Worm (Caenorhabditis elegans) whole organism, L2 larva: Measurements from ENCODE around the gene C36C5.4.

Experiments used
- R02D3.7 ChIP-seq: fragments of 150-350 bp; optimal IDR thresholded peaks from 2 replicates; lab custom pipeline; 2014; ENCODE audit warnings: missing biosample characterization, missing genetic modification characterization
- ceh-16 ChIP-seq: fragments of 150-350 bp; optimal IDR thresholded peaks from 2 replicates; lab custom pipeline; 2014; ENCODE audit warnings: missing biosample characterization, missing genetic modification characterization
- lin-39 ChIP-seq: fragments of 150-350 bp; optimal IDR thresholded peaks from 2 replicates; lab custom pipeline; 2014; ENCODE audit warnings: missing biosample characterization, missing genetic modification reagents, missing genetic modification characterization
- nhr-129 ChIP-seq: fragments of 150-350 bp; optimal IDR thresholded peaks from 2 replicates; lab custom pipeline; 2014; ENCODE audit warnings: missing biosample characterization, missing genetic modification characterization
- ztf-11 ChIP-seq: sonication (generic microtip); optimal IDR thresholded peaks from 2 replicates; lab custom pipeline; 2017; ENCODE audit warnings: missing biosample characterization, missing genetic modification characterization

DNA sequence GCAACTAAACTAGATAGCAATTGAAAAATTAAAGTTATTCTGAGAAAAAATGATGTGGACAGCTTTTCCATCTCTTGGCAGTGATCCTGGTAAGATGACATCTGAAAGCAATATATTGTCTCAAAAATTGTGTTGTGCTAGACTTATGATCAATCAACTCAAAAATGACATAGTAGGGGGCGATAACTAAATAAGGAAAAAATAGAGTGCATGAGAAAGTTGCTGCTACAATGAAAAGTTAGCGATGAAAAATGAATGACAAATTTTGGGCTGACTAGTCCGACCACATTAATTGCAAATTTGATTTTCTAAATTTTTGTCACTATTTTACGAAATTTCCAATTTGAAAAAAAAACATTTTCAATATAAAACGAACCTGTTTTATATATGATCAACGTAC is 25.2 kb upstream of the C36C5.4 start, which contains the start of gene srab-9:
- TF ChIP-seq lin-39 (tag; lab: Kevin White, UChicago) (no peak), R02D3.7 (tag; lab: Kevin White, UChicago) (no peak), nhr-129 (tag; lab: Kevin White, UChicago) (no peak), ceh-16 (tag; lab: Kevin White, UChicago) (no peak), ztf-11 (tag; lab: Kevin White, UChicago) (no peak)
